Worm (Caenorhabditis elegans) whole organism, L1 larva: ENCODE results near the gene rpoa-1.

ENCODE experiments used
- C34B4.2 ChIP-seq: sonication (generic microtip); optimal IDR thresholded peaks from 2 replicates; lab custom pipeline; 2017; ENCODE audit warnings: mild to moderate bottlenecking, missing genetic modification characterization, missing compliant biosample characterization
- F16B12.6 ChIP-seq: fragments of 150-350 bp; optimal IDR thresholded peaks from 2 replicates; lab custom pipeline; 2014; ENCODE audit warnings: missing biosample characterization, missing genetic modification characterization
- aly-2 ChIP-seq: fragments of 150-350 bp; optimal IDR thresholded peaks from 2 replicates; lab custom pipeline; 2014; ENCODE audit warnings: missing biosample characterization, missing genetic modification characterization
- ama-1 ChIP-seq: fragments of 150-350 bp; optimal IDR thresholded peaks from 2 replicates; lab custom pipeline; 2014
- blmp-1 ChIP-seq: fragments of 150-350 bp; optimal IDR thresholded peaks from 2 replicates; lab custom pipeline; 2014; ENCODE audit warnings: missing biosample characterization, missing genetic modification characterization
- ceh-90 ChIP-seq: sonication (generic microtip); optimal IDR thresholded peaks from 2 replicates; lab custom pipeline; 2016; ENCODE audit warnings: missing genetic modification characterization, missing compliant biosample characterization
- efl-1 ChIP-seq, 4 experiments: fragments of 150-350 bp; optimal IDR thresholded peaks in 3 of 4; peaks in 1 of 4; 1 replicate in 1 of 4; 2 replicates in 3 of 4; lab custom pipeline; 2014; ENCODE audit warnings: missing biosample characterization in 2 of 4, missing genetic modification characterization in 2 of 4, missing genetic modification reagents in 2 of 4
- egl-13 ChIP-seq: sonication (generic microtip); optimal IDR thresholded peaks from 2 replicates; lab custom pipeline; 2016; ENCODE audit warnings: missing genotype, missing genetic modification reagents, missing genetic modification characterization, missing compliant biosample characterization
- fkh-8 ChIP-seq: sonication (generic microtip); optimal IDR thresholded peaks from 2 replicates; lab custom pipeline; 2016; ENCODE audit warnings: mild to moderate bottlenecking, missing genetic modification characterization, missing compliant biosample characterization
- fos-1 ChIP-seq: fragments of 150-350 bp; optimal IDR thresholded peaks from 2 replicates; lab custom pipeline; 2014; ENCODE audit warnings: missing biosample characterization, missing genetic modification characterization
- grh-1 ChIP-seq: fragments of 200-800 bp; sonication (Bioruptor generic); IDR thresholded peaks from 2 replicates; pipeline ENCODE4 v1.3.6; 2022; ENCODE audit warnings: missing genetic modification reagents, missing genetic modification characterization, missing compliant biosample characterization
- hlh-17 ChIP-seq: fragments of 200-800 bp; sonication (Bioruptor generic); optimal IDR thresholded peaks from 2 replicates; lab custom pipeline; 2018; ENCODE audit warnings: missing genetic modification characterization, mild to moderate bottlenecking, missing compliant biosample characterization, moderate library complexity, borderline replicate concordance
- hlh-4 ChIP-seq: sonication (generic microtip); optimal IDR thresholded peaks from 2 replicates; lab custom pipeline; 2016; ENCODE audit warnings: mild to moderate bottlenecking, missing genetic modification characterization, missing compliant biosample characterization
- lin-14 ChIP-seq: fragments of 200-800 bp; sonication (Bioruptor generic); optimal IDR thresholded peaks from 2 replicates; lab custom pipeline; 2018; ENCODE audit warnings: mild to moderate bottlenecking, missing genetic modification characterization, moderate library complexity, missing compliant biosample characterization
- lin-15B ChIP-seq: fragments of 150-350 bp; sonication (generic microtip); optimal IDR thresholded peaks from 3 replicates; lab custom pipeline; 2014; ENCODE audit warnings: missing biosample characterization, missing genetic modification characterization
- lin-35 ChIP-seq, 2 experiments: fragments of 150-350 bp; optimal IDR thresholded peaks; 2 replicates each; lab custom pipeline; 2014; ENCODE audit warnings: missing biosample characterization in 2 of 2, missing genetic modification characterization in 2 of 2, missing genetic modification reagents in 2 of 2
- lsy-2 ChIP-seq, 2 experiments: fragments of 150-350 bp; optimal IDR thresholded peaks; 2 replicates each; lab custom pipeline; 2014; ENCODE audit warnings: missing biosample characterization in 2 of 2, missing genetic modification characterization in 2 of 2
- mdl-1 ChIP-seq, 2 experiments: fragments of 150-350 bp; optimal IDR thresholded peaks; 2 replicates each; lab custom pipeline; 2014 to 2017; ENCODE audit warnings: missing biosample characterization in 2 of 2, missing genetic modification characterization in 2 of 2, inconsistent platforms in 1 of 2
- mep-1 ChIP-seq: fragments of 150-350 bp; optimal IDR thresholded peaks from 2 replicates; lab custom pipeline; 2014; ENCODE audit warnings: missing biosample characterization, missing genetic modification characterization
- nhr-19 ChIP-seq: fragments of 200-800 bp; sonication (Bioruptor generic); conservative IDR thresholded peaks from 2 replicates; pipeline ENCODE4 v1.3.6; 2022; ENCODE audit warnings: missing genetic modification characterization, missing compliant biosample characterization
- nhr-20 ChIP-seq: sonication (generic microtip); optimal IDR thresholded peaks from 2 replicates; lab custom pipeline; 2016; ENCODE audit warnings: mild to moderate bottlenecking, missing genetic modification characterization, missing compliant biosample characterization
- nhr-71 ChIP-seq: sonication (generic microtip); optimal IDR thresholded peaks from 2 replicates; lab custom pipeline; 2016; ENCODE audit warnings: mild to moderate bottlenecking, missing genetic modification characterization, moderate library complexity, missing compliant biosample characterization
- nhr-76 ChIP-seq: sonication (generic microtip); optimal IDR thresholded peaks from 2 replicates; lab custom pipeline; 2017; ENCODE audit warnings: missing biosample characterization, missing genetic modification characterization
- nhr-77 ChIP-seq: fragments of 150-350 bp; optimal IDR thresholded peaks from 2 replicates; lab custom pipeline; 2014; ENCODE audit warnings: missing biosample characterization, missing genetic modification characterization
- nhr-85 ChIP-seq: sonication (generic microtip); peaks from one replicate; lab custom pipeline; 2016; ENCODE audit warnings: missing genetic modification characterization, inconsistent platforms, missing compliant biosample characterization
- nhr-90 ChIP-seq: sonication (generic microtip); optimal IDR thresholded peaks from 2 replicates; lab custom pipeline; 2016; ENCODE audit warnings: mild to moderate bottlenecking, missing genetic modification characterization, missing compliant biosample characterization; ENCODE audit not compliant: poor library complexity
- pax-3 ChIP-seq: fragments of 200-800 bp; sonication (Bioruptor generic); optimal IDR thresholded peaks from 2 replicates; lab custom pipeline; 2018; ENCODE audit warnings: mild to moderate bottlenecking, missing genetic modification characterization, moderate library complexity, missing compliant biosample characterization
- pqm-1 ChIP-seq: sonication (generic microtip); optimal IDR thresholded peaks from 3 replicates; lab custom pipeline; 2017; ENCODE audit warnings: missing biosample characterization, missing genetic modification characterization
- rnt-1 ChIP-seq: sonication (generic microtip); optimal IDR thresholded peaks from 2 replicates; lab custom pipeline; 2016; ENCODE audit warnings: mild to moderate bottlenecking, missing genetic modification characterization, moderate library complexity, missing compliant biosample characterization
- snu-23 ChIP-seq: sonication (generic microtip); optimal IDR thresholded peaks from 2 replicates; lab custom pipeline; 2016; ENCODE audit warnings: missing genetic modification characterization, missing compliant biosample characterization
- sox-4 ChIP-seq: sonication (generic microtip); optimal IDR thresholded peaks from 2 replicates; lab custom pipeline; 2016; ENCODE audit warnings: missing genetic modification characterization, missing compliant biosample characterization
- swsn-7 ChIP-seq: sonication (generic microtip); optimal IDR thresholded peaks from 2 replicates; lab custom pipeline; 2016; ENCODE audit warnings: missing genetic modification characterization, missing compliant biosample characterization
- tbx-2 ChIP-seq: sonication (generic microtip); optimal IDR thresholded peaks from 2 replicates; lab custom pipeline; 2016; ENCODE audit warnings: missing genetic modification characterization, missing compliant biosample characterization
- tlp-1 ChIP-seq: fragments of 150-350 bp; optimal IDR thresholded peaks from 2 replicates; lab custom pipeline; 2014; ENCODE audit warnings: missing biosample characterization, missing genetic modification characterization
- xbp-1 ChIP-seq: sonication (generic microtip); optimal IDR thresholded peaks from 2 replicates; lab custom pipeline; 2016; ENCODE audit warnings: missing genetic modification characterization, missing compliant biosample characterization

The rpoa-1 gene

DNA sequence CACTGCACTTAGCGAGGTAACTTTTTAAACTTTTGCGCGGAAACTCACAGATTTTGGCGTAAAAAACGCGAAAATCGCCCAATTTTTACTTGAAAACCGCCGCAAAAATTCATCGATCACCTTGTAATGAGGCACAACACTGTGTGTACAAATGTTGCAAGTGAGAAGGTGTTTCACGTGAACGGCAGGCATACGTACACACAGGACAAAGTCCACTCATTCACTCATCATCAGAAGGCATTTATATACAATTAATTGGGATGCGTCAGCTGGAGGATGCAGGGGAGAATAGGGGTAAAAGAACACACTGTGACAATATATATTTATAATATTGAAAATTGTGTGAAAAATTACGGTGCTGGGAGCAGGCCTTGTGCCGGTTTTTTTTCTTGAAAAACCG, 42.3 kb upstream of the rpoa-1 start:
- TF ChIP-seq rnt-1 (tag; lab: Kevin White, UChicago) (no peak), nhr-71 (peak; percentile 32), sox-4 (tag; lab: Kevin White, UChicago) (no peak), mdl-1 (tag; optimal IDR thresholded peaks at IDR 0.05; lab: Kevin White, UChicago) (peak in 1 of 2 experiments; percentile 39), lsy-2 (tag; optimal IDR thresholded peaks at IDR 0.05; lab: Kevin White, UChicago) (peak in 1 of 2 experiments; percentile 5), aly-2 (tag; lab: Kevin White, UChicago) (no peak), xbp-1 (tag; lab: Kevin White, UChicago) (no peak), fkh-8 (no peak), nhr-20 (tag; lab: Kevin White, UChicago) (peak; percentile 39), pax-3 (tag; lab: Kevin White, UChicago) (no peak), tbx-2 (tag; lab: Kevin White, UChicago) (peak; percentile 13), lin-15B (tag; lab: Kevin White, UChicago) (no peak), lin-35 (GFP tag; optimal IDR thresholded peaks at IDR 0.05; lab: Kevin White, UChicago) (peak in 1 of 2 experiments; percentile 51), mep-1 (tag; lab: Kevin White, UChicago) (peak; percentile 3), nhr-19 (GFP tag; lab: Robert Waterston, UW) (peak; percentile 46), blmp-1 (tag; lab: Kevin White, UChicago) (peak; percentile 76), tlp-1 (tag; lab: Kevin White, UChicago) (no peak), ceh-90 (no peak), nhr-85 (tag; lab: Kevin White, UChicago) (peak; percentile 67), snu-23 (GFP tag; lab: Kevin White, UChicago) (peak; percentile 34), lin-14 (GFP tag; lab: Kevin White, UChicago) (peak; percentile 58), nhr-77 (tag; lab: Kevin White, UChicago) (no peak), fos-1 (tag; lab: Kevin White, UChicago) (no peak), nhr-90 (peak; percentile 11)

ce11 chrII:13736089-13736488, 41.5 kb upstream of the rpoa-1 start, which contains the start of gene R06B9.5:
R06B9.5 (plus strand) TSS chrII:13736320.
- TF ChIP-seq C34B4.2, result no peak
- peak; percentile 59 for TF ChIP-seq nhr-85 (tag; lab: Kevin White, UChicago)
- TF ChIP-seq rnt-1 (tag; lab: Kevin White, UChicago), result no peak
- TF ChIP-seq efl-1 (optimal IDR thresholded peaks at IDR 0.05; lab: Kevin White, UChicago), result no peak
- TF ChIP-seq efl-1 (GFP tag; optimal IDR thresholded peaks at IDR 0.05 in 1 of 2; lab: Kevin White, UChicago), result peak in 1 of 2 experiments; percentile 55

DNA sequence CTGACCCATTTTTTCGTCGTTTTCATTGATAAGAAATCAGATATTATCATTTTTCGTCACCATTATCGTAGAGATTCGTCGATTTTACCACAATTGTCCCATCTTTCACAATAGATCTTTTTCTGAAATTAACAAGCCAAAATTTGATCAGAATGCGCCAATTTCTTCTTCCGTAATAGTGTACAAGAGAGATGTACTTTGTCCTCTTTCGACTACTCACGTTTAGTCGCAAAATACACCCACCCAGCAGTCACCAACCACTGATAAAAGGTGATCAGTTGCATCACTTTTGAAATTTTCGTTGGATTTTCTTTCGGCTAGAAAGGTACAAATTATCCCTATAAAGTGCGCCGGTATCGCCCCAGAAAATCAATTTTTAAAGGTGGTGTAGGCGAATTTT, 38.0 kb upstream of the rpoa-1 start:
- TF ChIP-seq lin-14 (GFP tag; lab: Kevin White, UChicago), result no peak
- no peak for TF ChIP-seq hlh-4 (tag; lab: Kevin White, UChicago)
- TF ChIP-seq aly-2 (tag; lab: Kevin White, UChicago), result no peak
- TF ChIP-seq nhr-76 (tag; lab: Kevin White, UChicago), result no peak
- no peak for TF ChIP-seq F16B12.6
- TF ChIP-seq grh-1 (GFP tag; lab: Robert Waterston, UW), result 0 out of 2 replicates have a peak, but pooled peaks have one; percentile 16
- TF ChIP-seq pqm-1 (tag; lab: Kevin White, UChicago), result no peak
- TF ChIP-seq egl-13 (tag; lab: Kevin White, UChicago), result no peak
- TF ChIP-seq, all 84 proteins: peak for 1

- TF ChIP-seq snu-23 (GFP tag; lab: Kevin White, UChicago) (no peak), lin-35 (GFP tag; optimal IDR thresholded peaks at IDR 0.05; lab: Kevin White, UChicago) (no peak), ceh-90 (no peak), hlh-17 (GFP tag; lab: Kevin White, UChicago) (no peak), fkh-8 (no peak), mdl-1 (tag; optimal IDR thresholded peaks at IDR 0.05; lab: Kevin White, UChicago) (no peak), ama-1 (no peak), swsn-7 (tag; lab: Kevin White, UChicago) (no peak), lin-14 (GFP tag; lab: Kevin White, UChicago) (no peak)
Observed at ce11 chrII:13732146-13732545, 37.6 kb upstream of the rpoa-1 start.
